Worm (Caenorhabditis elegans): ENCODE measurements around the gene T10D4.11.
"Not testable (repeated sequence)": the region's sequence is repeated elsewhere in the genome, so short reads cannot be mapped to it uniquely, and the experiment has no call there.

DNA sequence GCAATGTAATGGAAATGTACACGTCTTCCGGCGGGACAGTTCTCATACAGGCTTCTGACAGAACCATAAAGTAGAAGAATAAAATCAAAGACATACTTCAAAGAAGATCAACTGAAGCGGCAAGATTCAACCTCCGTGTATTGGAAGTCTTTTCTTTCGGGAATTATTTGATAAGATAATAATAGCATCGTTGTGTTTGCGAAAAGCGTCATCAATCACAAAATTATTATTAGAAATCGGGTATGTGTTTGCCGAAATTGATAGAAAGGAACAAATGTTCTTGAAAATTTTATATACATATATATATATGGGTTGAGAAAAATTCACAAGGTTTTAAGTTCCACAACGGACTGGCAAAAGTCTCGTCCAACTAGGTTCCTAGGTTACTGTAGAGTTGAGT, 42.1 kb upstream of the T10D4.11 start, which contains the start of gene Y27F2A.9:
- not testable (repeated sequence) for TF ChIP-seq alr-1 (tag; optimal IDR thresholded peaks at IDR 0.05; ENCODE audit: borderline replicate concordance); efl-3 (GFP tag; optimal IDR thresholded peaks at IDR 0.05); fkh-10 (GFP tag; optimal IDR thresholded peaks at IDR 0.05)

All from whole organism, L1 larva.